Worm (Caenorhabditis elegans): Measurements from ENCODE around the gene F35B12.10.
A peak's percentile ranks its signal among the peaks of the same experiment; 100 is the strongest.

- TF ChIP-seq unc-62 (GFP tag; optimal IDR thresholded peaks at IDR 0.05 in 1 of 2) (no peak), unc-62 (tag; optimal IDR thresholded peaks at IDR 0.05) (no peak), daf-16 (GFP tag; optimal IDR thresholded peaks at IDR 0.05) (no peak), daf-16 (tag; optimal IDR thresholded peaks at IDR 0.05) (peak; percentile 86), spr-3 (GFP tag; optimal IDR thresholded peaks at IDR 0.05) (no peak), pha-4 (GFP tag; IDR thresholded peaks at IDR 0.05) (no peak), pha-4 (tag; optimal IDR thresholded peaks at IDR 0.05) (no peak), skn-1 (tag; optimal IDR thresholded peaks at IDR 0.05) (no peak), ztf-11 (tag; optimal IDR thresholded peaks at IDR 0.05) (no peak), lin-13 (GFP tag; optimal IDR thresholded peaks at IDR 0.05) (no peak), lsy-2 (tag; optimal IDR thresholded peaks at IDR 0.05) (no peak), F49E8.2 (tag; optimal IDR thresholded peaks at IDR 0.05; ENCODE audit: borderline replicate concordance) (no peak), set-16 (GFP tag; IDR thresholded peaks at IDR 0.05) (no peak), nhr-25 (tag; optimal IDR thresholded peaks at IDR 0.05; ENCODE audit: borderline replicate concordance, insufficient read depth) (no peak), ces-1 (GFP tag; optimal IDR thresholded peaks at IDR 0.05) (no peak), nhr-237 (tag; optimal IDR thresholded peaks at IDR 0.05) (no peak)
Measured at ce11 chrV:11604484-11604883, 24.6 kb downstream of the F35B12.10 start, which contains the start of gene dhs-20.

Measured in whole organism, L4 larva.